Fruit fly (Drosophila melanogaster): ENCODE data around the gene Prp40.

Gene Prp40

DNA sequence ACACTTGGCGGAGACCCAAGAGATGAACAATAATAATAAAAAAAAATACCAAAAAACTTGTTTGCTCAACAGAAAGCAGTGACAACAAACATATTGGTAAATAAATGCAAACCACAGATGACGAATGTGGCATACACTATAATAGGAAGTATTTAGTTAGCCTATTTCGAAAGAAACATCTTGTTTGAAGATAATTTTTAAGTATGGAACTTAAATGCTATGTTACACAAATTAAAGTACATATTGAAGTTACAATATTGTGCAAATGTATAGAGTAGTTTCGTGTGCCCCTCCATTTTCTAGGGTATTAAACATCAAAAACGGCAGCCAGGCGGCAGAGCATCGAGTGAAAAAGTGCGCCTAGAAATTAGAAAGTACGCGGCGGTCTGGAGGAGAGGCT is 19.6 kb upstream of the Prp40 start (continued):
- TF ChIP-seq knrl (GFP tag; IDR thresholded peaks at IDR 0.05; ENCODE audit: partially characterized antibody) (no peak), Myb (GFP tag; optimal IDR thresholded peaks at IDR 0.05) (no peak), Gug (GFP tag; IDR thresholded peaks at IDR 0.05) (no peak), Bteb2 (GFP tag; optimal IDR thresholded peaks at IDR 0.05) (no peak), CG7357 (GFP tag; IDR thresholded peaks at IDR 0.05) (no peak), stwl (tag; optimal IDR thresholded peaks at IDR 0.05) (no peak), CG32532 (GFP tag; IDR thresholded peaks at IDR 0.05) (no peak), Hr78 (GFP tag; optimal IDR thresholded peaks at IDR 0.05) (peak in 1 of 2 experiments; percentile 9), CG7928 (GFP tag; optimal IDR thresholded peaks at IDR 0.05) (no peak), HLHmδ (GFP tag; optimal IDR thresholded peaks at IDR 0.05) (no peak), Doc2 (GFP tag; IDR thresholded peaks at IDR 0.05) (no peak), CG7556 (GFP tag; optimal IDR thresholded peaks at IDR 0.05) (peak; percentile 41), NfI (GFP tag; optimal IDR thresholded peaks at IDR 0.05) (peak; percentile 26), CG42726 (GFP tag; IDR thresholded peaks at IDR 0.05; ENCODE audit: partially characterized antibody) (no peak), al (GFP tag; IDR thresholded peaks at IDR 0.05) (no peak), Doc3 (GFP tag; IDR thresholded peaks at IDR 0.05; ENCODE audit: partially characterized antibody) (no peak), Hey (tag; optimal IDR thresholded peaks at IDR 0.05) (no peak), CG3163 (GFP tag; optimal IDR thresholded peaks at IDR 0.05) (no peak), CG7839 (tag; optimal IDR thresholded peaks at IDR 0.05) (peak; percentile 54), gsb-n (tag; optimal IDR thresholded peaks at IDR 0.05) (peak; percentile 62), CG13424 (tag; optimal IDR thresholded peaks at IDR 0.05) (peak; percentile 64), dimm (GFP tag; IDR thresholded peaks at IDR 0.05) (no peak), run (tag; optimal IDR thresholded peaks at IDR 0.05) (peak; percentile 56), jigr1 (GFP tag; IDR thresholded peaks at IDR 0.05) (no peak), dmrt99B (tag; optimal IDR thresholded peaks at IDR 0.05) (peak; percentile 86), CG6683 (GFP tag; optimal IDR thresholded peaks at IDR 0.05) (no peak), pho (GFP tag; optimal IDR thresholded peaks at IDR 0.05) (no peak), CG5953 (GFP tag; IDR thresholded peaks at IDR 0.05) (peak; percentile 62), nau (GFP tag; optimal IDR thresholded peaks at IDR 0.05) (peak; percentile 54), CG2678 (tag; optimal IDR thresholded peaks at IDR 0.05) (peak; percentile 78), cad (GFP tag; optimal IDR thresholded peaks at IDR 0.05) (no peak), Dip3 (GFP tag; optimal IDR thresholded peaks at IDR 0.05) (no peak), CG11723 (GFP tag; optimal IDR thresholded peaks at IDR 0.05) (peak; percentile 20), C15 (GFP tag; IDR thresholded peaks at IDR 0.05) (no peak), CG17328 (GFP tag; IDR thresholded peaks at IDR 0.05) (peak; percentile 38; the same call in 1 of the 2 replicates), H15 (GFP tag; IDR thresholded peaks at IDR 0.05) (0 out of 3 replicates have a peak, but pooled peaks have one; percentile 21), repo (GFP tag; optimal IDR thresholded peaks at IDR 0.05) (no peak), rib (GFP tag; IDR thresholded peaks at IDR 0.05) (no peak), twi (tag; optimal IDR thresholded peaks at IDR 0.05) (no peak), Mad (GFP tag; optimal IDR thresholded peaks at IDR 0.05) (no peak), NK7.1 (GFP tag; optimal IDR thresholded peaks at IDR 0.05) (no peak), CG12769 (tag; optimal IDR thresholded peaks at IDR 0.05) (peak; percentile 30), sc (optimal IDR thresholded peaks at IDR 0.05) (no peak), sc (GFP tag; optimal IDR thresholded peaks at IDR 0.05) (peak; percentile 8), CG33213 (GFP tag; optimal IDR thresholded peaks at IDR 0.05) (no peak), nom (GFP tag; optimal IDR thresholded peaks at IDR 0.05) (no peak), E2f2 (GFP tag; IDR thresholded peaks at IDR 0.05) (no peak), CG16779 (GFP tag; IDR thresholded peaks at IDR 0.05) (no peak), CG11247 (GFP tag; IDR thresholded peaks at IDR 0.05) (no peak), yki (optimal IDR thresholded peaks at IDR 0.05) (no peak), slbo (GFP tag; IDR thresholded peaks at IDR 0.05) (no peak), eyg (GFP tag; optimal IDR thresholded peaks at IDR 0.05) (no peak)
